Fruit fly (Drosophila melanogaster) whole organism, embryonic: ENCODE measurements around the gene CG9970.

ENCODE experiments used
- CG10366 ChIP-seq: fragments of 200-800 bp; sonication (Bioruptor generic); IDR thresholded peaks from 2 replicates; pipeline ENCODE4 v1.3.6; 2022; ENCODE audit warnings: missing biosample characterization, missing genetic modification characterization
- CG11093 ChIP-seq: fragments of 200-800 bp; sonication (Bioruptor generic); IDR thresholded peaks from 3 replicates; pipeline ENCODE4 v1.3.6; 2022; ENCODE audit warnings: missing biosample characterization, missing genetic modification characterization
- CG11504 ChIP-seq: fragments of 200-800 bp; sonication (Bioruptor generic); optimal IDR thresholded peaks from 3 replicates; lab custom pipeline; 2019; ENCODE audit warnings: missing biosample characterization, mild to moderate bottlenecking, missing genetic modification characterization, moderate library complexity
- CG12769 ChIP-seq: fragments of 200-800 bp; sonication (Bioruptor generic); optimal IDR thresholded peaks from 2 replicates; lab custom pipeline; 2019; ENCODE audit warnings: missing biosample characterization, mild to moderate bottlenecking, missing genetic modification characterization, moderate library complexity
- CG12942 ChIP-seq: fragments of 200-800 bp; sonication (Bioruptor generic); optimal IDR thresholded peaks from 3 replicates; lab custom pipeline; 2016; ENCODE audit warnings: missing biosample characterization, missing genetic modification characterization
- CG13624 ChIP-seq: fragments of 200-800 bp; sonication (Bioruptor generic); optimal IDR thresholded peaks from 2 replicates; lab custom pipeline; 2016; ENCODE audit warnings: missing biosample characterization, missing genetic modification characterization
- CG17359 ChIP-seq: fragments of 200-800 bp; sonication (Bioruptor generic); optimal IDR thresholded peaks from 3 replicates; lab custom pipeline; 2018; ENCODE audit warnings: missing biosample characterization, mild to moderate bottlenecking, missing genetic modification characterization, moderate library complexity
- CG17385 ChIP-seq: fragments of 200-800 bp; sonication (Bioruptor generic); optimal IDR thresholded peaks from 3 replicates; lab custom pipeline; 2018; ENCODE audit warnings: missing biosample characterization, mild to moderate bottlenecking, missing genetic modification characterization
- CG17802 ChIP-seq: fragments of 200-800 bp; sonication (Bioruptor generic); optimal IDR thresholded peaks from 2 replicates; lab custom pipeline; 2018; ENCODE audit warnings: missing biosample characterization, mild to moderate bottlenecking, missing genetic modification characterization, moderate library complexity
- CG18619 ChIP-seq: fragments of 200-800 bp; sonication (Bioruptor generic); optimal IDR thresholded peaks from 3 replicates; lab custom pipeline; 2017; ENCODE audit warnings: missing biosample characterization, mild to moderate bottlenecking, missing genetic modification characterization
- CG31224 ChIP-seq: fragments of 200-800 bp; sonication (Bioruptor generic); IDR thresholded peaks from 2 replicates; pipeline ENCODE4 v1.3.6; 2022; ENCODE audit warnings: missing biosample characterization, missing genetic modification characterization
- CG31388 ChIP-seq: fragments of 200-800 bp; sonication (Bioruptor generic); optimal IDR thresholded peaks from 2 replicates; lab custom pipeline; 2016; ENCODE audit warnings: missing biosample characterization, missing genetic modification characterization
- CG3281 ChIP-seq: fragments of 200-800 bp; sonication (Bioruptor generic); optimal IDR thresholded peaks from 3 replicates; lab custom pipeline; 2017; ENCODE audit warnings: missing biosample characterization, mild to moderate bottlenecking, missing genetic modification characterization
- CG3995 ChIP-seq: fragments of 200-800 bp; sonication (Bioruptor generic); optimal IDR thresholded peaks from 3 replicates; lab custom pipeline; 2016; ENCODE audit warnings: missing biosample characterization, missing genetic modification characterization
- CG4707 ChIP-seq: fragments of 200-800 bp; sonication (Bioruptor generic); optimal IDR thresholded peaks from 2 replicates; lab custom pipeline; 2018; ENCODE audit warnings: missing biosample characterization, mild to moderate bottlenecking, missing genetic modification characterization, moderate library complexity
- CG4730 ChIP-seq: fragments of 200-800 bp; sonication (Bioruptor generic); IDR thresholded peaks from 2 replicates; pipeline ENCODE4 v1.3.6; 2022; ENCODE audit warnings: missing biosample characterization, missing genetic modification characterization
- CG6765 ChIP-seq: fragments of 200-800 bp; sonication (Bioruptor generic); optimal IDR thresholded peaks from 3 replicates; lab custom pipeline; 2017; ENCODE audit warnings: missing biosample characterization, mild to moderate bottlenecking, missing genetic modification characterization
- CG8089 ChIP-seq: fragments of 200-800 bp; sonication (Bioruptor generic); optimal IDR thresholded peaks from 3 replicates; lab custom pipeline; 2016; ENCODE audit warnings: missing biosample characterization, missing genetic modification characterization
- CG8944 ChIP-seq: fragments of 200-800 bp; sonication (Bioruptor generic); optimal IDR thresholded peaks from 3 replicates; lab custom pipeline; 2016; ENCODE audit warnings: missing biosample characterization, missing genetic modification characterization
- CG9727 ChIP-seq: fragments of 200-800 bp; sonication (Bioruptor generic); optimal IDR thresholded peaks from 3 replicates; lab custom pipeline; 2017; ENCODE audit warnings: missing biosample characterization, mild to moderate bottlenecking, missing genetic modification characterization
- CG9817 ChIP-seq: fragments of 200-800 bp; sonication (Bioruptor generic); optimal IDR thresholded peaks from 2 replicates; lab custom pipeline; 2018; ENCODE audit warnings: missing biosample characterization, mild to moderate bottlenecking, missing genetic modification characterization, moderate library complexity
- CG9932 ChIP-seq: fragments of 200-800 bp; sonication (Bioruptor generic); IDR thresholded peaks from 2 replicates; pipeline ENCODE4 v1.3.6; 2022; ENCODE audit warnings: missing biosample characterization, missing genetic modification characterization
- CHES-1-like ChIP-seq: fragments of 200-800 bp; sonication (Bioruptor generic); optimal IDR thresholded peaks from 2 replicates; lab custom pipeline; 2016; ENCODE audit warnings: missing biosample characterization, missing genetic modification characterization
- CTCF ChIP-seq: fragments of 200-800 bp; sonication (Bioruptor generic); optimal IDR thresholded peaks from 2 replicates; lab custom pipeline; 2017; ENCODE audit warnings: missing biosample characterization, mild to moderate bottlenecking, missing genetic modification characterization, moderate library complexity
- Dfd ChIP-seq, 2 experiments: fragments of >200 bp; optimal IDR thresholded peaks; 2 replicates each; lab custom pipeline; 2017; ENCODE audit warnings: missing biosample characterization in 2 of 2, missing genetic modification characterization in 2 of 2
- Dll ChIP-seq: fragments of 200-800 bp; sonication (Bioruptor generic); IDR thresholded peaks from 4 replicates; pipeline ENCODE4 v1.3.6; 2022; ENCODE audit warnings: missing biosample characterization, missing genetic modification characterization; ENCODE audit not compliant: partially characterized antibody
- Elba2 ChIP-seq: fragments of 200-800 bp; sonication (Bioruptor generic); optimal IDR thresholded peaks from 3 replicates; lab custom pipeline; 2016; ENCODE audit warnings: missing biosample characterization, missing genetic modification characterization
- Myb ChIP-seq: fragments of 200-800 bp; sonication (Bioruptor generic); optimal IDR thresholded peaks from 2 replicates; lab custom pipeline; 2016; ENCODE audit warnings: missing biosample characterization, missing genetic modification characterization
- Opbp ChIP-seq: fragments of 200-800 bp; sonication (Bioruptor generic); IDR thresholded peaks from 3 replicates; pipeline ENCODE4 v1.3.6; 2022; ENCODE audit warnings: missing biosample characterization, missing genetic modification characterization; ENCODE audit not compliant: partially characterized antibody
- Rfx ChIP-seq: fragments of 200-800 bp; sonication (Bioruptor generic); IDR thresholded peaks from 2 replicates; pipeline ENCODE4 v1.3.6; 2022; ENCODE audit warnings: missing biosample characterization, missing genetic modification characterization
- ato ChIP-seq: fragments of 200-800 bp; sonication (Bioruptor generic); IDR thresholded peaks from 2 replicates; pipeline ENCODE4 v1.3.6; 2022; ENCODE audit warnings: missing biosample characterization, missing genetic modification characterization; ENCODE audit not compliant: partially characterized antibody
- bbx ChIP-seq: fragments of 200-800 bp; sonication (Bioruptor generic); IDR thresholded peaks from 2 replicates; pipeline ENCODE4 v1.3.6; 2022; ENCODE audit warnings: missing biosample characterization, missing genetic modification characterization; ENCODE audit not compliant: partially characterized antibody
- chm ChIP-seq: fragments of 200-800 bp; sonication (Bioruptor generic); IDR thresholded peaks from 2 replicates; pipeline ENCODE4 v1.3.6; 2022; ENCODE audit warnings: missing biosample characterization, missing genetic modification characterization
- ci ChIP-seq: fragments of 200-800 bp; sonication (Bioruptor generic); IDR thresholded peaks from 3 replicates; pipeline ENCODE4 v1.3.6; 2022; ENCODE audit warnings: missing biosample characterization, missing genetic modification characterization
- da ChIP-seq: fragments of 200-800 bp; sonication (Bioruptor generic); optimal IDR thresholded peaks from 2 replicates; lab custom pipeline; 2016; ENCODE audit warnings: missing biosample characterization, missing genetic modification characterization
- dpn ChIP-seq, 2 experiments: fragments of 200-800 bp; sonication (Bioruptor generic); optimal IDR thresholded peaks; 3 replicates each; lab custom pipeline; 2016; ENCODE audit warnings: missing biosample characterization in 2 of 2, missing genetic modification characterization in 2 of 2
- ewg ChIP-seq: fragments of 200-800 bp; sonication (Bioruptor generic); optimal IDR thresholded peaks from 3 replicates; lab custom pipeline; 2017; ENCODE audit warnings: mild to moderate bottlenecking, missing biosample characterization, missing genetic modification reagents, missing genetic modification characterization
- fd96Cb ChIP-seq: fragments of 200-800 bp; sonication (Bioruptor generic); optimal IDR thresholded peaks from 2 replicates; lab custom pipeline; 2018; ENCODE audit warnings: missing biosample characterization, mild to moderate bottlenecking, missing genetic modification characterization, moderate library complexity
- grau ChIP-seq: fragments of 200-800 bp; optimal IDR thresholded peaks from 3 replicates; lab custom pipeline; 2019; ENCODE audit warnings: missing biosample characterization, mild to moderate bottlenecking, missing genetic modification characterization, moderate library complexity
- gt ChIP-seq: fragments of 200-800 bp; sonication (Bioruptor generic); IDR thresholded peaks from 2 replicates; pipeline ENCODE4 v1.3.6; 2022; ENCODE audit warnings: missing biosample characterization, missing genetic modification characterization
- insv ChIP-seq, 2 experiments: fragments of 200-800 bp; sonication (Bioruptor generic); optimal IDR thresholded peaks; 3 replicates each; lab custom pipeline; 2016 to 2018; ENCODE audit warnings: missing biosample characterization in 2 of 2, missing genetic modification characterization in 2 of 2
- lab ChIP-seq: fragments of 200-800 bp; sonication (Bioruptor generic); optimal IDR thresholded peaks from 3 replicates; lab custom pipeline; 2017; ENCODE audit warnings: missing biosample characterization, missing genetic modification characterization, mild to moderate bottlenecking, moderate library complexity, missing genetic modification reagents
- lmd ChIP-seq: fragments of 200-800 bp; sonication (Bioruptor generic); IDR thresholded peaks from 2 replicates; pipeline ENCODE4 v1.3.6; 2022; ENCODE audit warnings: missing biosample characterization, missing genetic modification characterization
- nmo ChIP-seq: fragments of 200-800 bp; sonication (Bioruptor generic); optimal IDR thresholded peaks from 2 replicates; lab custom pipeline; 2018; ENCODE audit warnings: missing biosample characterization, mild to moderate bottlenecking, missing genetic modification characterization, moderate library complexity
- odd ChIP-seq: fragments of 200-800 bp; sonication (Bioruptor generic); optimal IDR thresholded peaks from 2 replicates; lab custom pipeline; 2017; ENCODE audit warnings: missing biosample characterization, mild to moderate bottlenecking, missing genetic modification characterization
- otp ChIP-seq: fragments of 200-800 bp; sonication (Bioruptor generic); IDR thresholded peaks from 3 replicates; pipeline ENCODE4, ENCODE4 v1.3.6; 2022; ENCODE audit warnings: missing biosample characterization, missing genetic modification characterization
- scrt ChIP-seq: fragments of 200-800 bp; sonication (Bioruptor generic); optimal IDR thresholded peaks from 2 replicates; lab custom pipeline; 2018; ENCODE audit warnings: missing biosample characterization, mild to moderate bottlenecking, missing genetic modification characterization, moderate library complexity
- stwl ChIP-seq: fragments of 200-800 bp; sonication (Bioruptor generic); optimal IDR thresholded peaks from 3 replicates; lab custom pipeline; 2018; ENCODE audit warnings: missing biosample characterization, mild to moderate bottlenecking, missing genetic modification characterization, moderate library complexity
- tio ChIP-seq: fragments of 200-800 bp; sonication (Bioruptor generic); optimal IDR thresholded peaks from 2 replicates; lab custom pipeline; 2017; ENCODE audit warnings: missing biosample characterization, missing genetic modification characterization, inconsistent platforms
- ttk ChIP-seq: fragments of 200-800 bp; sonication (Bioruptor generic); IDR thresholded peaks from 2 replicates; pipeline ENCODE4 v2.1.2; 2022; ENCODE audit warnings: missing biosample characterization, missing genetic modification characterization
- vfl ChIP-seq: fragments of 200-800 bp; sonication (Bioruptor generic); optimal IDR thresholded peaks from 2 replicates; lab custom pipeline; 2016; ENCODE audit warnings: missing biosample characterization, missing genetic modification characterization
- wdn ChIP-seq: fragments of 200-800 bp; sonication (Bioruptor generic); IDR thresholded peaks from 2 replicates; pipeline ENCODE4 v1.3.6; 2022; ENCODE audit warnings: missing biosample characterization, missing genetic modification characterization

The CG9970 gene

DNA sequence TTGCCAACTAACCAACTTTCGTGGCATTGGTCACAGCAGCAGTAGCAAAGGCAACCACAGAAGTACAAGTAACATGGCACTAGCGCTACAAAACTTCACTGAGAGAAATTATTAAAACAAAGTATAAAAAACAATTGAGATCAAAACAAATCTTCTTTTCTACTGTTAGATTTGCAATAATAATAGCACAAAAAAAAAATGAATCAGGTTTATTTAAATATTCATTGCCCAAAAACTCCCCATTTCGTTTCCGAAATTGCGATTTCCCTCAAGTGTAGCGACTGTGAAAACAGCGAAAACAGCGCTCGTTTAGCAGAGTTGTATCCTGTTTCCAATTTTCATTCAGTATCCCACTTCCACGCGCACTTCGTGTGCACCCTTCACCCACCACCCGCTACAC, 3.2 kb downstream of the CG9970 start (continued):
- no peak for TF ChIP-seq Opbp (GFP tag; lab: Robert Waterston, UW)
- TF ChIP-seq ci, result peak; percentile 69; the same call in 2 of the 3 replicates
- peak; percentile 42 for TF ChIP-seq CG17359 (tag; lab: Kevin White, UChicago)
- no peak for TF ChIP-seq Dfd (GFP tag; optimal IDR thresholded peaks at IDR 0.05; lab: Kevin White, UChicago)
- TF ChIP-seq CG17802, result no peak
- TF ChIP-seq Rfx (GFP tag; lab: Robert Waterston, UW), result peak; percentile 56
- no peak for TF ChIP-seq Elba2
- TF ChIP-seq grau (tag; lab: Kevin White, UChicago), result peak; percentile 34
- no peak for TF ChIP-seq ewg (GFP tag; lab: Kevin White, UChicago)
- TF ChIP-seq CG12942 (GFP tag; lab: Kevin White, UChicago), result no peak
- peak; percentile 34 for TF ChIP-seq scrt (GFP tag; lab: Kevin White, UChicago)
- peak; percentile 27 for TF ChIP-seq CG13624 (GFP tag; lab: Kevin White, UChicago)
- TF ChIP-seq CG6765 (GFP tag; lab: Kevin White, UChicago), result peak; percentile 19
- no peak for TF ChIP-seq otp (GFP tag; lab: Robert Waterston, UW)
- peak; percentile 41 for TF ChIP-seq CG31224 (GFP tag; lab: Robert Waterston, UW)
- TF ChIP-seq gt (GFP tag; lab: Robert Waterston, UW), result no peak
- TF ChIP-seq CTCF (GFP tag; lab: Kevin White, UChicago), result no peak
- no peak for TF ChIP-seq Dll (GFP tag; lab: Robert Waterston, UW)
- peak; percentile 25 for TF ChIP-seq CG9727 (GFP tag; lab: Kevin White, UChicago)
- no peak for TF ChIP-seq stwl (tag; lab: Kevin White, UChicago)
- 0 out of 2 replicates have a peak, but pooled peaks have one; percentile 9 for TF ChIP-seq CG9932 (GFP tag; lab: Robert Waterston, UW)
- TF ChIP-seq fd96Cb, result peak; percentile 13
- TF ChIP-seq nmo, result peak; percentile 11
- no peak for TF ChIP-seq CG18619
- no peak for TF ChIP-seq CG31388 (GFP tag; lab: Kevin White, UChicago)
- no peak for TF ChIP-seq CG8944 (GFP tag; lab: Kevin White, UChicago)
- TF ChIP-seq CG17385 (GFP tag; lab: Kevin White, UChicago), result peak; percentile 32
- peak; percentile 24 for TF ChIP-seq CG9817 (tag; lab: Kevin White, UChicago)
- peak; percentile 59 for TF ChIP-seq CG3281
- TF ChIP-seq CG10366 (GFP tag; lab: Robert Waterston, UW), result 0 out of 2 replicates have a peak, but pooled peaks have one; percentile 29
- TF ChIP-seq CG4707 (GFP tag; lab: Kevin White, UChicago), result no peak
- TF ChIP-seq ttk (GFP tag; lab: Robert Waterston, UW), result no peak
- no peak for TF ChIP-seq CG3995
- peak; percentile 63 for TF ChIP-seq CG11504 (tag; lab: Kevin White, UChicago)
- TF ChIP-seq CHES-1-like (GFP tag; lab: Kevin White, UChicago), result no peak
- no peak for TF ChIP-seq CG4730 (GFP tag; lab: Robert Waterston, UW)
- TF ChIP-seq chm (GFP tag; lab: Robert Waterston, UW), result no peak
- TF ChIP-seq CG8089 (GFP tag; lab: Kevin White, UChicago), result no peak
- no peak for TF ChIP-seq insv (GFP tag; optimal IDR thresholded peaks at IDR 0.05; lab: Kevin White, UChicago)
- no peak for TF ChIP-seq vfl (GFP tag; lab: Kevin White, UChicago)
- no peak for TF ChIP-seq tio (GFP tag; lab: Kevin White, UChicago)
- TF ChIP-seq da (GFP tag; lab: Kevin White, UChicago), result no peak
- TF ChIP-seq lmd, result peak; percentile 57
- peak; percentile 61 for TF ChIP-seq wdn (GFP tag; lab: Robert Waterston, UW)
- TF ChIP-seq dpn (GFP tag; optimal IDR thresholded peaks at IDR 0.05; lab: Kevin White, UChicago), result peak; percentile 27 to 33
- peak; percentile 47; the same call in 1 of the 3 replicates for TF ChIP-seq CG11093 (GFP tag; lab: Robert Waterston, UW)
- TF ChIP-seq ato (GFP tag; lab: Robert Waterston, UW), result no peak
- peak; percentile 83 for TF ChIP-seq lab (GFP tag; lab: Kevin White, UChicago)
- peak; percentile 27 for TF ChIP-seq Myb (GFP tag; lab: Kevin White, UChicago)
- TF ChIP-seq CG12769 (tag; lab: Kevin White, UChicago), result peak; percentile 32
- TF ChIP-seq bbx, result no peak
- TF ChIP-seq odd (GFP tag; lab: Kevin White, UChicago), result no peak
